Fruit fly (Drosophila melanogaster) Kc167 (cell line): ENCODE results near the gene CG32454.

Source experiments
- h ChIP-seq: fragments of >200 bp; optimal IDR thresholded peaks from 3 replicates; lab custom pipeline; 2018; ENCODE audit warnings: missing external identifiers
- insv ChIP-seq: fragments of >200 bp; optimal IDR thresholded peaks from 3 replicates; lab custom pipeline; 2018; ENCODE audit warnings: missing external identifiers
- psq ChIP-seq: fragments of >200 bp; optimal IDR thresholded peaks from 2 replicates; lab custom pipeline; 2017; ENCODE audit warnings: missing external identifiers

DNA sequence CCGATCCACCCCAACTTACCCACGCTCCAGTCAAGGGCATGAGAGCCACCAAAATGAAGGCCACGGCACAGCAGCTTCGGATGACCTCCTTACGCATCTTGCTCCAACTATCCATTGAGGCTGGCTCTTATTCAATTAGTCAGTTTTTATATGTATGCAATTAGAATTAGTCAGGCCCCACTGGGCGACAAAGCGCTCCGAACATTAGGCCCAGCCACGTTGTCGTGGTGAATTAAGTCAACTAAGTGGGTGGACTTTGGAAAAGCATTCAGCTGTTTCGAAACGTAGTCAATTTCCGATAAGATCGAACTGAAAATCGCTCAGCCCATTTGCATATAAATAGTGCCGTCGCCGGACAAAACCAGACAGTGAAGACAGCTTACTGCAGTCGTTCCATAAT lies 42.6 kb upstream of the CG32454 start, which contains the start of the genes CG14455 and CG14456:
- TF ChIP-seq psq (lab: Kevin White, UChicago) (no peak), h (lab: Kevin White, UChicago) (no peak), insv (lab: Kevin White, UChicago) (no peak)
